Worm (Caenorhabditis elegans) whole organism, L2 larva: ENCODE data around the gene srbc-23.

Experiments used
- C34F6.9 ChIP-seq: fragments of 150-350 bp; optimal IDR thresholded peaks from 2 replicates; lab custom pipeline; 2014; ENCODE audit warnings: missing biosample characterization, missing genetic modification characterization
- F13H6.1 ChIP-seq: sonication (generic microtip); optimal IDR thresholded peaks from 2 replicates; lab custom pipeline; 2016; ENCODE audit warnings: missing genetic modification characterization, missing compliant biosample characterization
- Y55F3AM.14 ChIP-seq: fragments of 200-800 bp; sonication (Bioruptor generic); optimal IDR thresholded peaks from 2 replicates; lab custom pipeline; 2018; ENCODE audit warnings: mild to moderate bottlenecking, missing genetic modification characterization, missing compliant biosample characterization
- ZK546.5 ChIP-seq: sonication (generic microtip); optimal IDR thresholded peaks from 2 replicates; lab custom pipeline; 2017; ENCODE audit warnings: missing biosample characterization, missing genetic modification characterization
- alr-1 ChIP-seq: fragments of 150-350 bp; optimal IDR thresholded peaks from 2 replicates; lab custom pipeline; 2014; ENCODE audit warnings: missing biosample characterization, missing genetic modification characterization
- aly-2 ChIP-seq: fragments of 150-350 bp; optimal IDR thresholded peaks from 2 replicates; lab custom pipeline; 2014; ENCODE audit warnings: missing biosample characterization, missing genetic modification characterization
- ama-1 ChIP-seq: fragments of 150-350 bp; optimal IDR thresholded peaks from 2 replicates; lab custom pipeline; 2018; ENCODE audit warnings: inconsistent platforms
- blmp-1 ChIP-seq: sonication (generic microtip); optimal IDR thresholded peaks from 2 replicates; lab custom pipeline; 2017; ENCODE audit warnings: missing genetic modification characterization, mild to moderate bottlenecking, missing compliant biosample characterization, antibody characterized with exemption, moderate library complexity; ENCODE audit not compliant: insufficient read depth
- ceh-16 ChIP-seq: fragments of 150-350 bp; optimal IDR thresholded peaks from 2 replicates; lab custom pipeline; 2014; ENCODE audit warnings: missing biosample characterization, missing genetic modification characterization
- ceh-82 ChIP-seq: fragments of 150-350 bp; optimal IDR thresholded peaks from 2 replicates; lab custom pipeline; 2014; ENCODE audit warnings: missing biosample characterization, missing genetic modification characterization
- crh-2 ChIP-seq: sonication (generic microtip); optimal IDR thresholded peaks from 2 replicates; lab custom pipeline; 2017; ENCODE audit warnings: missing biosample characterization, missing genetic modification characterization
- dmd-4 ChIP-seq: sonication (generic microtip); optimal IDR thresholded peaks from 2 replicates; lab custom pipeline; 2017; ENCODE audit warnings: missing biosample characterization, missing genetic modification characterization
- elt-1 ChIP-seq: fragments of 150-350 bp; optimal IDR thresholded peaks from 2 replicates; lab custom pipeline; 2014; ENCODE audit warnings: missing biosample characterization, missing genetic modification characterization
- elt-3 ChIP-seq: sonication (generic microtip); optimal IDR thresholded peaks from 2 replicates; lab custom pipeline; 2017; ENCODE audit warnings: missing biosample characterization, missing genetic modification characterization
- fos-1 ChIP-seq: fragments of 150-350 bp; optimal IDR thresholded peaks from 2 replicates; lab custom pipeline; 2014; ENCODE audit warnings: missing biosample characterization, missing genetic modification characterization
- lin-11 ChIP-seq: fragments of 150-350 bp; sonication (generic microtip); optimal IDR thresholded peaks from 2 replicates; lab custom pipeline; 2014; ENCODE audit warnings: missing biosample characterization, missing genetic modification characterization, inconsistent platforms, mixed read lengths
- lin-13 ChIP-seq: fragments of 150-350 bp; optimal IDR thresholded peaks from 2 replicates; lab custom pipeline; 2014; ENCODE audit warnings: missing biosample characterization, missing genetic modification reagents, missing genetic modification characterization
- lsy-2 ChIP-seq, 2 experiments: fragments of 150-350 bp in 1 of 2; sonication (generic microtip) in 1 of 2; optimal IDR thresholded peaks; 2 replicates each; lab custom pipeline; 2014 to 2017; ENCODE audit warnings: missing biosample characterization in 2 of 2, missing genetic modification characterization in 2 of 2
- mab-5 ChIP-seq: fragments of 150-350 bp; optimal IDR thresholded peaks from 2 replicates; lab custom pipeline; 2014; ENCODE audit warnings: missing biosample characterization, missing genetic modification characterization
- mbf-1 ChIP-seq: sonication (generic microtip); optimal IDR thresholded peaks from 2 replicates; lab custom pipeline; 2017; ENCODE audit warnings: missing biosample characterization, missing genetic modification characterization
- mdl-1 ChIP-seq, 2 experiments: fragments of 150-350 bp in 1 of 2; sonication (generic microtip) in 1 of 2; optimal IDR thresholded peaks; 2 replicates each; lab custom pipeline; 2017; ENCODE audit warnings: missing biosample characterization in 2 of 2, missing genetic modification characterization in 2 of 2
- nhr-11 ChIP-seq: fragments of 150-350 bp; optimal IDR thresholded peaks from 2 replicates; lab custom pipeline; 2014; ENCODE audit warnings: missing biosample characterization, missing genetic modification characterization
- nhr-12 ChIP-seq: fragments of 150-350 bp; optimal IDR thresholded peaks from 2 replicates; lab custom pipeline; 2014; ENCODE audit warnings: missing biosample characterization, missing genetic modification characterization
- nhr-129 ChIP-seq: fragments of 150-350 bp; optimal IDR thresholded peaks from 2 replicates; lab custom pipeline; 2014; ENCODE audit warnings: missing biosample characterization, missing genetic modification characterization
- nhr-21 ChIP-seq: fragments of 150-350 bp; optimal IDR thresholded peaks from 2 replicates; lab custom pipeline; 2014; ENCODE audit warnings: missing biosample characterization, missing genetic modification characterization
- nhr-23 ChIP-seq: fragments of 150-350 bp; optimal IDR thresholded peaks from 2 replicates; lab custom pipeline; 2014; ENCODE audit warnings: missing biosample characterization, missing genetic modification reagents, missing genetic modification characterization
- nhr-237 ChIP-seq: fragments of 150-350 bp; optimal IDR thresholded peaks from 2 replicates; lab custom pipeline; 2014; ENCODE audit warnings: missing biosample characterization, missing genetic modification characterization
- nhr-6 ChIP-seq: fragments of 150-350 bp; optimal IDR thresholded peaks from 2 replicates; lab custom pipeline; 2014; ENCODE audit warnings: missing biosample characterization, missing genetic modification characterization
- nhr-77 ChIP-seq: fragments of 150-350 bp; optimal IDR thresholded peaks from 2 replicates; lab custom pipeline; 2014; ENCODE audit warnings: missing biosample characterization, missing genetic modification characterization
- peb-1 ChIP-seq: fragments of 150-350 bp; optimal IDR thresholded peaks from 2 replicates; lab custom pipeline; 2014; ENCODE audit warnings: missing biosample characterization, missing genetic modification characterization
- sem-4 ChIP-seq: fragments of 150-350 bp; optimal IDR thresholded peaks from 2 replicates; lab custom pipeline; 2014; ENCODE audit warnings: missing biosample characterization, missing genetic modification reagents, missing genetic modification characterization
- skn-1 ChIP-seq: sonication (generic microtip); optimal IDR thresholded peaks from 2 replicates; lab custom pipeline; 2017; ENCODE audit warnings: missing biosample characterization, missing genetic modification characterization
- sma-3 ChIP-seq: sonication (generic microtip); optimal IDR thresholded peaks from 2 replicates; lab custom pipeline; 2016; ENCODE audit warnings: missing genetic modification reagents, missing genetic modification characterization, missing compliant biosample characterization
- sma-9 ChIP-seq, 2 experiments: fragments of 150-350 bp in 1 of 2; sonication (generic microtip) in 1 of 2; optimal IDR thresholded peaks; 2 replicates each; lab custom pipeline; 2014 to 2016; ENCODE audit warnings: missing genetic modification characterization in 2 of 2, mild to moderate bottlenecking in 1 of 2, missing biosample characterization in 1 of 2, missing compliant biosample characterization in 1 of 2, missing genetic modification reagents in 1 of 2, moderate library complexity in 1 of 2
- snpc-4 ChIP-seq: fragments of 150-350 bp; optimal IDR thresholded peaks from 2 replicates; lab custom pipeline; 2014; ENCODE audit warnings: missing biosample characterization, missing genetic modification characterization
- unc-39 ChIP-seq: fragments of 150-350 bp; optimal IDR thresholded peaks from 2 replicates; lab custom pipeline; 2014; ENCODE audit warnings: missing biosample characterization, missing genetic modification characterization
- unc-55 ChIP-seq: fragments of 150-350 bp; sonication (generic microtip); optimal IDR thresholded peaks from 3 replicates; lab custom pipeline; 2014; ENCODE audit warnings: missing biosample characterization, missing genetic modification reagents, missing genetic modification characterization
- unc-62 ChIP-seq: fragments of 150-350 bp; optimal IDR thresholded peaks from 2 replicates; lab custom pipeline; 2014; ENCODE audit warnings: missing biosample characterization, missing genetic modification reagents, missing genetic modification characterization
- zag-1 ChIP-seq: fragments of 150-350 bp; optimal IDR thresholded peaks from 2 replicates; lab custom pipeline; 2014; ENCODE audit warnings: missing biosample characterization, missing genetic modification characterization
- ztf-4 ChIP-seq: fragments of 150-350 bp; optimal IDR thresholded peaks from 2 replicates; lab custom pipeline; 2014; ENCODE audit warnings: missing biosample characterization, missing genetic modification characterization

srbc-23 gene

DNA sequence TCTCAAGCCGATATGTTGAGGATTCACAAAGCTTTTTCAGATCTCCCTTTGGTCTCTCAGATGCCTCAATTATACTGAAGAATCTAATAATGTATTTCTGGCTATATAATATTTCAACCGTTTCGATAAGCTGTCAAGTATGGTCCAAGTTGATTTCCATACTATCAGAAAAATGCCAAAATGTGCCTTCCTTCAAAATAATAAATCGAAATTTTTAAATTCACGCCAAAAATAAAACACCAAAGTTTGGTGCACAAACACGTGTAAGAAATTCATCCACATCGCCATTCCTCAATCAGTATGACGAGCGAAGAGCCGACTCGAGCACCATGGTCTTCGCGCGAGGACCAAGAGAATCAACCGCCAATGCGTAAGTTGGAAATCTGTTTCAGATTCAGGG lies 33.8 kb upstream of the srbc-23 start, which contains the start of gene F22F7.11:
Gene F22F7.11 (plus strand): TSS at position 301 of the 400 bp plus-strand sequence.
- TF ChIP-seq lsy-2 (tag; optimal IDR thresholded peaks at IDR 0.05; lab: Kevin White, UChicago) (no peak), blmp-1 (tag; lab: Kevin White, UChicago) (no peak), sma-3 (GFP tag; lab: Kevin White, UChicago) (no peak), C34F6.9 (tag; lab: Kevin White, UChicago) (no peak), nhr-237 (tag; lab: Kevin White, UChicago) (no peak), ama-1 (lab: Kevin White, UChicago) (no peak), lin-13 (GFP tag; lab: Kevin White, UChicago) (no peak), ceh-82 (tag; lab: Kevin White, UChicago) (no peak), nhr-23 (tag; lab: Kevin White, UChicago) (no peak), Y55F3AM.14 (GFP tag; lab: Kevin White, UChicago) (no peak), unc-39 (tag; lab: Kevin White, UChicago) (no peak), ztf-4 (no peak)

DNA sequence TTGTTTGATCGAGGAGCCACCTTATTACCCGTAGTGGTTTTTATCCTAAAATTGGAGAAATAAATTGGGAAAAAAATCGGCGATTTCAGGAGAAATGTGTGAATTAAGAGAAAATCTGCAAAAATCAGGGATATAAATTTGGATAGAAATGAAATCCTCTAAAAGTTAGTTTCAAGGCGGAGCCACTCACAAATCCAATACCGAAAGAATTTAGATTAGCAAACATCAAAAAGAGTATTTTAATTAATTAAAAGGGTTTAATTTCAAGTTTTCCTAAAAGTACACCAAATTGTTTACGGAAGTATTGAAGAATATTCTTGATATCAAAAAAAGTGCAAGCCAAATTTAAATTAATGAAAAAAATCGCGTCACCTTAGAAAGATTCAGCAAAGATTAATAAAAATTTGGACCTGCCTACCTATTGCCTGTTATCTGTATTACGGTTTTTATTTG lies 31.4 kb upstream of the srbc-23 start, which contains the start of gene F22F7.8:
Gene F22F7.8 (minus strand): TSS at position 51 of the 453 bp plus-strand sequence.
- no peak for TF ChIP-seq F13H6.1 (tag; lab: Kevin White, UChicago)
- no peak for TF ChIP-seq nhr-6 (tag; lab: Kevin White, UChicago)
- TF ChIP-seq peb-1 (tag; lab: Kevin White, UChicago) = no peak
- TF ChIP-seq nhr-23 (tag; lab: Kevin White, UChicago) = no peak
- TF ChIP-seq nhr-21 (tag; lab: Kevin White, UChicago) = no peak
- no peak for TF ChIP-seq mab-5 (tag; lab: Kevin White, UChicago)
- TF ChIP-seq elt-1 (tag; lab: Kevin White, UChicago) = no peak
- no peak for TF ChIP-seq sma-9 (GFP tag; optimal IDR thresholded peaks at IDR 0.05; lab: Kevin White, UChicago)
- no peak for TF ChIP-seq sma-9 (tag; optimal IDR thresholded peaks at IDR 0.05; lab: Kevin White, UChicago)
- TF ChIP-seq unc-62 (GFP tag; lab: Kevin White, UChicago) = no peak
- no peak for TF ChIP-seq unc-39 (tag; lab: Kevin White, UChicago)
- TF ChIP-seq ceh-16 (tag; lab: Kevin White, UChicago) = no peak
- no peak for TF ChIP-seq crh-2 (tag; lab: Kevin White, UChicago)
- no peak for TF ChIP-seq dmd-4 (tag; lab: Kevin White, UChicago)
- TF ChIP-seq nhr-12 (tag; lab: Kevin White, UChicago) = no peak
- TF ChIP-seq ztf-4 = no peak

DNA sequence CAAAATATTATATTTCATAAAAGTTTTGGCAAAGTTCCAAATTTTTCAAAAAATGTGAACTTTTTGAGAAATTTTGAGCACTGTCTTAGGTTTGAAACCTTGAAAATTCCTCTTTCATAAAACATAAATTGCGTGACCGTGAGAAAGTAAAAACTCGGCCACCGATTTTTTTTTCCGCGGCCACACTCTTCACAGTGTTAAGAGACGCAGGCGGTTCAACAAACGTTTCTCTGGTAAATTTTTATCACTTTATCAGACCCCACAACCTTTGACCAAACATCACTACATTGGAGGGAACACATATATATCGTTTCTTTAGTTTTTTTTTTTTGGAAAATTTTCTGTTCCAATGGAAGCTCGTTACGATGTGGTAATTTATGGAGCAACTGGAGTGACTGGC lies 30.9 kb upstream of the srbc-23 start, which contains the start of gene F22F7.2:
Gene F22F7.2 (plus strand): TSS at position 266 of the 400 bp plus-strand sequence.
- no peak for TF ChIP-seq dmd-4 (tag; lab: Kevin White, UChicago)
- peak; percentile 14 for TF ChIP-seq crh-2 (tag; lab: Kevin White, UChicago)
- no peak for TF ChIP-seq unc-55
- peak; percentile 16 for TF ChIP-seq sma-9 (GFP tag; optimal IDR thresholded peaks at IDR 0.05; lab: Kevin White, UChicago)
- no peak for TF ChIP-seq sma-9 (tag; optimal IDR thresholded peaks at IDR 0.05; lab: Kevin White, UChicago)

DNA sequence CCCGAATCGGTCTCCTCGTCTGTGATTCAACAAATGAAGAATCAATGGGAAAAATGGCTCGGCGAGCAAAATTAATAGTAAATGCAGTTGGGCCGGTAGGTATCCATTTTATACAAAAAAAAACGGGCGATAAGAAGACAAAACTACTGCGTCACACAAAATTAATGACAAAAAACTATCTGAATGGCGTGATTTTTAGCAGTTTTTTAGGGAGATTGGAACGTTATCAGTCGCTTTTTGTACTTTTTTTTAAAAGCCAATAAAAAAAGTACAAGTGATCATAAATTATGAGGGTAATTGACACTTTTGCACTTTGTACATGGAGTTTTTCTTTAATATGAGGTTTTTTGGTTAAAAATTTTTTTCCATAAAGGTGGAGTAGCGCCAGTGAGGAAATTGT lies 30.2 kb upstream of the srbc-23 start:
- peak; percentile 7 for TF ChIP-seq fos-1 (tag; lab: Kevin White, UChicago)
- TF ChIP-seq mdl-1 (tag; optimal IDR thresholded peaks at IDR 0.05; lab: Kevin White, UChicago) = no peak

DNA sequence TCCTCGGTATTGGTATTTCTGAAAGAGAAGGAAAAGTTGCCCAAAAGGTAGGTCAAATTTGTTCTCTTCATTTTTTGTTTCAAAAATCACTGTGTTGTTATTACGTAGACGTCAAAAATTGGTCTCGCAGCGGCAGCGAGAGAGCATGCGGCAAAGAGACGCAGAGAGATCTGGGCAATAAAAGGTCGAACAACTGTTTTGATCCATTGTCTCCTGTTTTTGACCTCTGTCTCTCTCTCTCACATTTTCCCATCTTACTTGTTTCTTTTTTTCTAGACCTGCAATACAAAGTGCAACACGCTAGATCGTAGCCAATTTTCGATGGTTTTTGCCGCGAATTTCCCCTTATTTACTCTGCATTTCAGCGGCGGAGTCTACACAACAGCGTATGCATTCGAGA lies 26.8 kb upstream of the srbc-23 start:
- TF ChIP-seq zag-1 (tag; lab: Kevin White, UChicago) (no peak), sem-4 (no peak), nhr-129 (tag; lab: Kevin White, UChicago) (peak; percentile 51)

DNA sequence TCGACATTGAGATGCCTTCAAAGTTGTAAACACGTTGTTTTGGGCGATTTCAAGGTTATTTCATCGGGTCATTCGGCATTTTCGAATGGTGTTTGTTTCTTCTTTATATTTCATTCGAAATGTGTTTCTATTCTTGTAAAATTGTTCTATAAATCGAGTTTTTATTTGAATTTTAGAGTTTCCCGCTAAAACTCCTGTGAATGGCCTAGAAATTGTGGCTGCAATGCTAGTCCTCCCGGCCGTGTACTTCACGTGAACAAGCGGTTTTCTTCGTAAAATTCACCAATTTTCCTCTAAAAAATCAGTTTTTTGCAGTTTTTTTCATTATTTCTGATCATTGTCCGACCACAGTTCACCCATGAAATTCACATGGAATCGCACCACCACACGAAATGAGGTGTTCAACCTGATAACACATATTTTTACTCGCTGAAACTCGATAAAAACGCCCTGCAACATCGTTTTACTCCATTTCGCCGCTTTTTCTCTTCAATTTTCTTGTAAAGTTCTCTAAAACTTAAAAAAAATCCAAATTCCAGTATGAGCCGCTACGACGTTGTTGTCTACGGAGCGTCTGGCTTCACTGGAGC lies 26.3 kb upstream of the srbc-23 start, which contains the start of gene ldp-1:
Gene ldp-1 (plus strand): TSS at position 540 of the 590 bp plus-strand sequence.
- TF ChIP-seq aly-2 (tag; lab: Kevin White, UChicago) (no peak), nhr-77 (no peak), unc-62 (GFP tag; lab: Kevin White, UChicago) (no peak), unc-39 (tag; lab: Kevin White, UChicago) (no peak), nhr-23 (tag; lab: Kevin White, UChicago) (no peak), skn-1 (tag; lab: Kevin White, UChicago) (no peak), unc-55 (peak; percentile 64), ama-1 (lab: Kevin White, UChicago) (no peak), nhr-6 (tag; lab: Kevin White, UChicago) (peak; percentile 39), nhr-21 (tag; lab: Kevin White, UChicago) (peak; percentile 12), alr-1 (tag; lab: Kevin White, UChicago) (no peak), mbf-1 (tag; lab: Kevin White, UChicago) (no peak), peb-1 (tag; lab: Kevin White, UChicago) (no peak), lin-11 (tag; lab: Kevin White, UChicago) (no peak), blmp-1 (tag; lab: Kevin White, UChicago) (no peak), Y55F3AM.14 (GFP tag; lab: Kevin White, UChicago) (no peak), crh-2 (tag; lab: Kevin White, UChicago) (peak; percentile 60), nhr-237 (tag; lab: Kevin White, UChicago) (no peak), ZK546.5 (tag; lab: Kevin White, UChicago) (no peak), ztf-4 (no peak), nhr-129 (tag; lab: Kevin White, UChicago) (no peak), snpc-4 (tag; lab: Kevin White, UChicago) (peak; percentile 23), elt-3 (no peak), nhr-11 (tag; lab: Kevin White, UChicago) (no peak)
